Fruit fly (Drosophila melanogaster) whole organism, embryonic: ENCODE results near the gene pyd.

Experiments used
- CG10274 ChIP-seq: fragments of 200-800 bp; sonication (Bioruptor generic); optimal IDR thresholded peaks from 3 replicates; lab custom pipeline; 2017; ENCODE audit warnings: missing biosample characterization, mild to moderate bottlenecking, missing genetic modification characterization
- CG10654 ChIP-seq: fragments of 200-800 bp; sonication (Bioruptor generic); optimal IDR thresholded peaks from 2 replicates; lab custom pipeline; 2016; ENCODE audit warnings: missing biosample characterization, missing genetic modification characterization
- CG12769 ChIP-seq: fragments of 200-800 bp; sonication (Bioruptor generic); optimal IDR thresholded peaks from 2 replicates; lab custom pipeline; 2019; ENCODE audit warnings: missing biosample characterization, mild to moderate bottlenecking, missing genetic modification characterization, moderate library complexity
- CG14050 ChIP-seq: fragments of 200-800 bp; sonication (Bioruptor generic); IDR thresholded peaks from 3 replicates; pipeline ENCODE4 v1.3.6; 2022; ENCODE audit warnings: missing biosample characterization, missing genetic modification characterization
- CG15479 ChIP-seq: fragments of 200-800 bp; sonication (Bioruptor generic); optimal IDR thresholded peaks from 3 replicates; lab custom pipeline; 2019; ENCODE audit warnings: missing biosample characterization, mild to moderate bottlenecking, missing genetic modification characterization, moderate library complexity
- CG16779 ChIP-seq: fragments of 200-800 bp; sonication (Bioruptor generic); IDR thresholded peaks from 2 replicates; pipeline ENCODE4 v1.3.6; 2022; ENCODE audit warnings: missing biosample characterization, missing genetic modification characterization
- CG17802 ChIP-seq: fragments of 200-800 bp; sonication (Bioruptor generic); optimal IDR thresholded peaks from 2 replicates; lab custom pipeline; 2018; ENCODE audit warnings: missing biosample characterization, mild to moderate bottlenecking, missing genetic modification characterization, moderate library complexity
- CG18619 ChIP-seq: fragments of 200-800 bp; sonication (Bioruptor generic); optimal IDR thresholded peaks from 3 replicates; lab custom pipeline; 2017; ENCODE audit warnings: missing biosample characterization, mild to moderate bottlenecking, missing genetic modification characterization
- CG2678 ChIP-seq: fragments of 200-800 bp; sonication (Bioruptor generic); optimal IDR thresholded peaks from 3 replicates; lab custom pipeline; 2019; ENCODE audit warnings: missing biosample characterization, mild to moderate bottlenecking, missing genetic modification characterization, moderate library complexity
- CG32532 ChIP-seq: fragments of 200-800 bp; sonication (Bioruptor generic); IDR thresholded peaks from 2 replicates; pipeline ENCODE4 v1.3.6; 2022; ENCODE audit warnings: missing biosample characterization, missing genetic modification characterization
- CG4404 ChIP-seq: fragments of 200-800 bp; sonication (Bioruptor generic); IDR thresholded peaks from 2 replicates; pipeline ENCODE4 v1.3.6; 2022; ENCODE audit warnings: missing biosample characterization, missing genetic modification characterization
- CG5953 ChIP-seq: fragments of 200-800 bp; sonication (Bioruptor generic); IDR thresholded peaks from 2 replicates; pipeline ENCODE4 v1.3.6; 2022; ENCODE audit warnings: missing biosample characterization, missing genetic modification characterization
- CG6272 ChIP-seq: fragments of 200-800 bp; sonication (Bioruptor generic); IDR thresholded peaks from 2 replicates; pipeline ENCODE4 v1.3.6; 2022; ENCODE audit warnings: missing biosample characterization, missing genetic modification characterization
- CG7556 ChIP-seq: fragments of 200-800 bp; sonication (Bioruptor generic); optimal IDR thresholded peaks from 2 replicates; lab custom pipeline; 2017; ENCODE audit warnings: missing biosample characterization, mild to moderate bottlenecking, missing genetic modification characterization
- CG8765 ChIP-seq: fragments of 200-800 bp; sonication (Bioruptor generic); IDR thresholded peaks from 2 replicates; pipeline ENCODE4 v1.3.6; 2022; ENCODE audit warnings: missing biosample characterization, missing genetic modification characterization
- CG9215 ChIP-seq: fragments of 200-800 bp; sonication (Bioruptor generic); IDR thresholded peaks from 2 replicates; pipeline ENCODE4 v1.3.6; 2022; ENCODE audit warnings: missing biosample characterization, missing genetic modification characterization
- CG9437 ChIP-seq: fragments of 200-800 bp; sonication (Bioruptor generic); optimal IDR thresholded peaks from 2 replicates; lab custom pipeline; 2018; ENCODE audit warnings: missing biosample characterization, mild to moderate bottlenecking, missing genetic modification characterization
- CG9727 ChIP-seq: fragments of 200-800 bp; sonication (Bioruptor generic); optimal IDR thresholded peaks from 3 replicates; lab custom pipeline; 2017; ENCODE audit warnings: missing biosample characterization, mild to moderate bottlenecking, missing genetic modification characterization
- CoRest ChIP-seq: fragments of 200-800 bp; sonication (Bioruptor generic); optimal IDR thresholded peaks from 3 replicates; lab custom pipeline; 2018; ENCODE audit warnings: missing biosample characterization, mild to moderate bottlenecking, missing genetic modification characterization, moderate library complexity
- CrebB ChIP-seq: fragments of 200-800 bp; sonication (Bioruptor generic); optimal IDR thresholded peaks from 3 replicates; lab custom pipeline; 2018; ENCODE audit warnings: missing biosample characterization, mild to moderate bottlenecking, missing genetic modification characterization
- Dip3 ChIP-seq: fragments of 200-800 bp; sonication (Bioruptor generic); optimal IDR thresholded peaks from 3 replicates; lab custom pipeline; 2016; ENCODE audit warnings: missing biosample characterization, missing genetic modification characterization
- Dref ChIP-seq: fragments of 200-800 bp; sonication (Bioruptor generic); IDR thresholded peaks from 2 replicates; pipeline ENCODE4 v1.3.6; 2022; ENCODE audit warnings: missing biosample characterization, missing genetic modification characterization
- Hmx ChIP-seq: fragments of 200-800 bp; sonication (Bioruptor generic); optimal IDR thresholded peaks from 2 replicates; lab custom pipeline; 2016; ENCODE audit warnings: missing biosample characterization, missing genetic modification characterization
- Hr39 ChIP-seq: fragments of >200 bp; optimal IDR thresholded peaks from 2 replicates; lab custom pipeline; 2017
- Lpt ChIP-seq: fragments of >200 bp; optimal IDR thresholded peaks from 2 replicates; lab custom pipeline; 2018; ENCODE audit warnings: missing biosample characterization, missing genetic modification characterization
- NFAT ChIP-seq: fragments of 200-800 bp; sonication (Bioruptor generic); IDR thresholded peaks from 2 replicates; pipeline ENCODE4 v1.3.6; 2022; ENCODE audit warnings: missing biosample characterization, missing genetic modification characterization
- NfI ChIP-seq: fragments of 200-800 bp; sonication (Bioruptor generic); optimal IDR thresholded peaks from 3 replicates; lab custom pipeline; 2018; ENCODE audit warnings: missing biosample characterization, mild to moderate bottlenecking, missing genetic modification characterization, moderate library complexity
- PHDP ChIP-seq: fragments of 200-800 bp; sonication (Bioruptor generic); optimal IDR thresholded peaks from 3 replicates; lab custom pipeline; 2018; ENCODE audit warnings: missing biosample characterization, mild to moderate bottlenecking, missing genetic modification characterization, moderate library complexity
- Scr ChIP-seq: fragments of 200-800 bp; sonication (Bioruptor generic); IDR thresholded peaks from 2 replicates; pipeline ENCODE4 v1.3.6; 2022; ENCODE audit warnings: missing biosample characterization, missing genetic modification characterization; ENCODE audit not compliant: partially characterized antibody
- Sox102F ChIP-seq: fragments of 200-800 bp; sonication (Bioruptor generic); optimal IDR thresholded peaks from 2 replicates; lab custom pipeline; 2018; ENCODE audit warnings: missing biosample characterization, mild to moderate bottlenecking, missing genetic modification characterization, moderate library complexity
- Sry-δ ChIP-seq: fragments of 200-800 bp; sonication (Bioruptor generic); optimal IDR thresholded peaks from 2 replicates; lab custom pipeline; 2016; ENCODE audit warnings: missing biosample characterization, missing genetic modification characterization
- Tbp ChIP-seq: fragments of >200 bp; optimal IDR thresholded peaks from 2 replicates; lab custom pipeline; 2018; ENCODE audit warnings: missing biosample characterization, missing genetic modification characterization
- Vsx1 ChIP-seq: fragments of 200-800 bp; sonication (Bioruptor generic); optimal IDR thresholded peaks from 2 replicates; lab custom pipeline; 2017; ENCODE audit warnings: missing biosample characterization, mild to moderate bottlenecking, missing genetic modification characterization, missing genetic modification reagents
- chm ChIP-seq: fragments of 200-800 bp; sonication (Bioruptor generic); IDR thresholded peaks from 2 replicates; pipeline ENCODE4 v1.3.6; 2022; ENCODE audit warnings: missing biosample characterization, missing genetic modification characterization
- gce ChIP-seq: fragments of 200-800 bp; sonication (Bioruptor generic); IDR thresholded peaks from 3 replicates; pipeline ENCODE4 v1.3.6; 2022; ENCODE audit warnings: missing biosample characterization, missing genetic modification characterization
- grau ChIP-seq: fragments of 200-800 bp; optimal IDR thresholded peaks from 3 replicates; lab custom pipeline; 2019; ENCODE audit warnings: missing biosample characterization, mild to moderate bottlenecking, missing genetic modification characterization, moderate library complexity
- grn ChIP-seq: fragments of 200-800 bp; sonication (Bioruptor generic); optimal IDR thresholded peaks from 3 replicates; lab custom pipeline; 2017; ENCODE audit warnings: missing biosample characterization, missing genetic modification characterization
- gsb-n ChIP-seq: fragments of 200-800 bp; sonication (Bioruptor generic); optimal IDR thresholded peaks from 3 replicates; lab custom pipeline; 2018; ENCODE audit warnings: missing biosample characterization, mild to moderate bottlenecking, missing genetic modification characterization
- h ChIP-seq: fragments of >200 bp; optimal IDR thresholded peaks from 2 replicates; lab custom pipeline; 2017
- hbn ChIP-seq: fragments of 200-800 bp; sonication (Bioruptor generic); IDR thresholded peaks from 2 replicates; pipeline ENCODE4 v1.3.6; 2022; ENCODE audit warnings: missing biosample characterization, missing genetic modification characterization; ENCODE audit not compliant: partially characterized antibody
- lab ChIP-seq: fragments of 200-800 bp; sonication (Bioruptor generic); optimal IDR thresholded peaks from 3 replicates; lab custom pipeline; 2017; ENCODE audit warnings: missing biosample characterization, missing genetic modification characterization, mild to moderate bottlenecking, moderate library complexity, missing genetic modification reagents
- lov ChIP-seq, 2 experiments: fragments of 200-800 bp in 1 of 2; fragments of >200 bp in 1 of 2; sonication (Bioruptor generic) in 1 of 2; IDR thresholded peaks in 1 of 2; optimal IDR thresholded peaks in 1 of 2; 2 replicates in 1 of 2; 3 replicates in 1 of 2; pipeline versions ENCODE4 v1.3.6 to Lab custom; 2017 to 2022; ENCODE audit warnings: missing biosample characterization in 1 of 2, missing genetic modification characterization in 1 of 2
- mld ChIP-seq: fragments of 200-800 bp; sonication (Bioruptor generic); IDR thresholded peaks from 3 replicates; pipeline ENCODE4 v1.3.6; 2022; ENCODE audit warnings: missing biosample characterization, missing genetic modification characterization; ENCODE audit not compliant: partially characterized antibody
- prd ChIP-seq, 3 experiments: fragments of >200 bp in 2 of 3; fragments of 200-800 bp in 1 of 3; sonication (Bioruptor generic) in 1 of 3; optimal IDR thresholded peaks in 2 of 3; IDR thresholded peaks in 1 of 3; 2 replicates in 2 of 3; 3 replicates in 1 of 3; pipeline versions ENCODE4 v1.3.6 to Lab custom; 2017 to 2022; ENCODE audit warnings: missing biosample characterization in 1 of 3, missing genetic modification characterization in 1 of 3
- sens ChIP-seq: fragments of 200-800 bp; sonication (Bioruptor generic); peaks from one replicate; lab custom pipeline; 2016; ENCODE audit warnings: missing biosample characterization, missing genetic modification characterization
- slou ChIP-seq: fragments of 200-800 bp; sonication (Bioruptor generic); optimal IDR thresholded peaks from 3 replicates; lab custom pipeline; 2016; ENCODE audit warnings: missing biosample characterization, missing genetic modification characterization
- tll ChIP-seq, 2 experiments: fragments of 200-800 bp in 1 of 2; fragments of >200 bp in 1 of 2; sonication (Bioruptor generic) in 1 of 2; optimal IDR thresholded peaks; 2 replicates each; lab custom pipeline; 2017 to 2019; ENCODE audit warnings: missing biosample characterization in 2 of 2, missing genetic modification characterization in 2 of 2, mild to moderate bottlenecking in 1 of 2, moderate library complexity in 1 of 2
- vvl ChIP-seq: fragments of 200-800 bp; sonication (Bioruptor generic); IDR thresholded peaks from 2 replicates; pipeline ENCODE4 v1.3.6; 2022; ENCODE audit warnings: missing biosample characterization, missing genetic modification characterization
- wor ChIP-seq: fragments of 200-800 bp; sonication (Bioruptor generic); IDR thresholded peaks from 2 replicates; pipeline ENCODE4 v1.3.6; 2022; ENCODE audit warnings: missing biosample characterization, missing genetic modification characterization
- zen ChIP-seq: fragments of 200-800 bp; sonication (Bioruptor generic); optimal IDR thresholded peaks from 3 replicates; lab custom pipeline; 2018; ENCODE audit warnings: missing biosample characterization, mild to moderate bottlenecking, missing genetic modification characterization, moderate library complexity

The pyd gene

DNA sequence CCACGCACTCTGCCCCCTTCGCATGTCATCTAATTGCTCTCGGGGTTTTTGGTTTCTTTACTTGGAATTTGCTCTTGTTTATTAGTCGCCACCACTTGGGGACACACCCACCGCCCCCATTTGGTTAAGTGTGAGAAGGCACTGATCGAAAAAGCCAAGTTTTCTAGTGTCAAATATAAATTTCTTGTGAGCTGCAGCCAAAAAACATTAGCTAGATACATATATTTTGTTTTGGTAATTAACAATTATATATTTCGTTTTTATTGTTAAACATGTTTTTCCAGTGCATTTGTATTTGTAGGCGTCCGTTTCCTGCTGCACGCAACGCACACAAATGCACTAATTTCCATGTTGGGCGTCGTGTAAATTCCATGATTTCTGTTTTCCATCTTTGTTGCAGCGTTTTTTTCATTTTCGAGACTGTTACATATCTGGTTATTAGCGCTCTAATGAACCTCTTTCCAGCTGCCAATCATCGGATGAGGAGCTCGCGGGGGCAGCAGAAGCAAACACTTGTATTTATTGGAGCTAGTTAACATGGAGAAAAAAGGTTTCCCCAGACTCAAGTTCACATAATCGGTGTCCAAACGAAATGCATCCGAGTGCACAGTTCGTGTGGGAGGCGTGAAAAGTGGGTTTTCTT is 11.5 kb downstream of the pyd start (continued):
- TF ChIP-seq Dip3 (GFP tag; lab: Kevin White, UChicago), result no peak
- TF ChIP-seq zen, result no peak
- TF ChIP-seq CG7556 (GFP tag; lab: Kevin White, UChicago), result no peak
- TF ChIP-seq vvl (GFP tag; lab: Robert Waterston, UW), result peak; percentile 79
- no peak for TF ChIP-seq Tbp (GFP tag; lab: Kevin White, UChicago)
- TF ChIP-seq prd (optimal IDR thresholded peaks at IDR 0.05; lab: Kevin White, UChicago), result no peak
- TF ChIP-seq prd (GFP tag; IDR thresholded peaks at IDR 0.05; lab: Robert Waterston, UW), result peak; percentile 66; the same call in 2 of the 3 replicates
- TF ChIP-seq tll (GFP tag; optimal IDR thresholded peaks at IDR 0.05; lab: Kevin White, UChicago), result no peak
- no peak for TF ChIP-seq lov (optimal IDR thresholded peaks at IDR 0.05; lab: Kevin White, UChicago)
- peak; percentile 77; the same call in 2 of the 3 replicates for TF ChIP-seq lov (GFP tag; IDR thresholded peaks at IDR 0.05; lab: Robert Waterston, UW)
- no peak for TF ChIP-seq CG6272
- TF ChIP-seq CG17802, result no peak
- no peak for TF ChIP-seq Sry-δ (GFP tag; lab: Kevin White, UChicago)
- peak; percentile 59 for TF ChIP-seq CG2678
- TF ChIP-seq Lpt (GFP tag; lab: Kevin White, UChicago), result no peak
- no peak for TF ChIP-seq CG32532 (GFP tag; lab: Robert Waterston, UW)
- TF ChIP-seq NFAT (GFP tag; lab: Robert Waterston, UW), result no peak
- TF ChIP-seq h (lab: Kevin White, UChicago), result no peak
- TF ChIP-seq sens, result peak; percentile 92
- TF ChIP-seq lab, result peak; percentile 12
- no peak for TF ChIP-seq CG14050 (GFP tag; lab: Robert Waterston, UW)
- TF ChIP-seq CG9437, result no peak
- no peak for TF ChIP-seq CG16779
- TF ChIP-seq slou (GFP tag; lab: Kevin White, UChicago), result no peak
- TF ChIP-seq CG4404 (GFP tag; lab: Robert Waterston, UW), result no peak
- no peak for TF ChIP-seq Scr (GFP tag; lab: Robert Waterston, UW)
- TF ChIP-seq CG12769 (tag; lab: Kevin White, UChicago), result no peak
- TF ChIP-seq CG15479 (GFP tag; lab: Kevin White, UChicago), result no peak
- no peak for TF ChIP-seq CG10654 (GFP tag; lab: Kevin White, UChicago)
- no peak for TF ChIP-seq wor
- TF ChIP-seq Dref (GFP tag; lab: Robert Waterston, UW), result no peak
- no peak for TF ChIP-seq PHDP (tag; lab: Kevin White, UChicago)
- no peak for TF ChIP-seq gsb-n
- peak; percentile 47; the same call in 2 of the 3 replicates for TF ChIP-seq gce (GFP tag; lab: Robert Waterston, UW)
- TF ChIP-seq CG9727, result no peak
- TF ChIP-seq CG5953 (GFP tag; lab: Robert Waterston, UW), result no peak
- TF ChIP-seq grau (tag; lab: Kevin White, UChicago), result no peak
- no peak for TF ChIP-seq Vsx1 (GFP tag; lab: Kevin White, UChicago)
- TF ChIP-seq CG10274, result no peak
- TF ChIP-seq Sox102F (GFP tag; lab: Kevin White, UChicago), result no peak
- no peak for TF ChIP-seq NfI (GFP tag; lab: Kevin White, UChicago)
- TF ChIP-seq Hr39, result no peak
- no peak for TF ChIP-seq chm
- no peak for TF ChIP-seq grn
- no peak for TF ChIP-seq CoRest (tag; lab: Kevin White, UChicago)
- TF ChIP-seq CrebB (tag; lab: Kevin White, UChicago), result no peak
- no peak for TF ChIP-seq CG18619 (GFP tag; lab: Kevin White, UChicago)
- no peak for TF ChIP-seq hbn (GFP tag; lab: Robert Waterston, UW)
- no peak for TF ChIP-seq CG9215
- no peak for TF ChIP-seq CG8765
- TF ChIP-seq mld (GFP tag; lab: Robert Waterston, UW), result no peak
- no peak for TF ChIP-seq Hmx (GFP tag; lab: Kevin White, UChicago)
